Fruit fly (Drosophila melanogaster) whole organism, prepupa: Measurements from ENCODE around the gene CG12522.
A peak's percentile ranks its signal among the peaks of the same experiment; 100 is the strongest.

Experiments
- Blimp-1 ChIP-seq: fragments of 200-800 bp; sonication (Bioruptor generic); optimal IDR thresholded peaks from 3 replicates; lab custom pipeline; 2017; ENCODE audit warnings: missing biosample characterization, missing genetic modification characterization, mild to moderate bottlenecking, moderate library complexity, missing genetic modification reagents
- CG10631 ChIP-seq: fragments of 200-800 bp; sonication (Bioruptor generic); optimal IDR thresholded peaks from 2 replicates; lab custom pipeline; 2016; ENCODE audit warnings: missing biosample characterization, missing genetic modification characterization
- CG10669 ChIP-seq: fragments of 200-800 bp; sonication (Bioruptor generic); optimal IDR thresholded peaks from 3 replicates; lab custom pipeline; 2018; ENCODE audit warnings: missing biosample characterization, mild to moderate bottlenecking, missing genetic modification characterization, moderate library complexity
- CG11294 ChIP-seq: fragments of 200-800 bp; sonication (Bioruptor generic); IDR thresholded peaks from 2 replicates; pipeline ENCODE4 v1.3.6; 2022; ENCODE audit warnings: missing biosample characterization, missing genetic modification characterization
- CG11762 ChIP-seq: fragments of 200-800 bp; sonication (Bioruptor generic); optimal IDR thresholded peaks from 3 replicates; lab custom pipeline; 2016; ENCODE audit warnings: missing biosample characterization, missing genetic modification characterization; ENCODE audit not compliant: insufficient read depth
- CG11902 ChIP-seq: fragments of 200-800 bp; sonication (Bioruptor generic); optimal IDR thresholded peaks from 3 replicates; lab custom pipeline; 2016; ENCODE audit warnings: missing biosample characterization, missing genetic modification characterization
- CG15336 ChIP-seq: fragments of 200-800 bp; sonication (Bioruptor generic); IDR thresholded peaks from 2 replicates; pipeline ENCODE4 v1.3.6; 2022; ENCODE audit warnings: missing biosample characterization, missing genetic modification characterization
- CG1621 ChIP-seq: fragments of 200-800 bp; sonication (Bioruptor generic); optimal IDR thresholded peaks from 3 replicates; lab custom pipeline; 2018; ENCODE audit warnings: missing biosample characterization, mild to moderate bottlenecking, missing genetic modification characterization
- CG16779 ChIP-seq: fragments of 200-800 bp; sonication (Bioruptor generic); optimal IDR thresholded peaks from 3 replicates; lab custom pipeline; 2017; ENCODE audit warnings: missing biosample characterization, mild to moderate bottlenecking, missing genetic modification characterization
- CG32006 ChIP-seq: fragments of 200-800 bp; sonication (Bioruptor generic); optimal IDR thresholded peaks from 3 replicates; lab custom pipeline; 2017; ENCODE audit warnings: missing biosample characterization, mild to moderate bottlenecking, missing genetic modification characterization
- CG3919 ChIP-seq: fragments of 200-800 bp; sonication (Bioruptor generic); optimal IDR thresholded peaks from 3 replicates; lab custom pipeline; 2016; ENCODE audit warnings: missing biosample characterization, missing genetic modification characterization
- CG4318 ChIP-seq: fragments of 200-800 bp; sonication (Bioruptor generic); optimal IDR thresholded peaks from 3 replicates; lab custom pipeline; 2017; ENCODE audit warnings: missing biosample characterization, mild to moderate bottlenecking, missing genetic modification characterization
- CG6163 ChIP-seq: fragments of 200-800 bp; sonication (Bioruptor generic); IDR thresholded peaks from 3 replicates; pipeline ENCODE4 v1.3.6; 2022; ENCODE audit warnings: missing biosample characterization, missing genetic modification characterization
- CG6276 ChIP-seq: fragments of 200-800 bp; sonication (Bioruptor generic); optimal IDR thresholded peaks from 2 replicates; lab custom pipeline; 2017; ENCODE audit warnings: missing biosample characterization, mild to moderate bottlenecking, missing genetic modification characterization
- CG6792 ChIP-seq: fragments of 200-800 bp; sonication (Bioruptor generic); optimal IDR thresholded peaks from 3 replicates; lab custom pipeline; 2016; ENCODE audit warnings: missing biosample characterization, missing genetic modification characterization
- CG6808 ChIP-seq: fragments of 200-800 bp; sonication (Bioruptor generic); optimal IDR thresholded peaks from 3 replicates; lab custom pipeline; 2017; ENCODE audit warnings: missing biosample characterization, missing genetic modification characterization, mild to moderate bottlenecking, moderate library complexity, missing genetic modification reagents
- CG6854 ChIP-seq: fragments of 200-800 bp; sonication (Bioruptor generic); optimal IDR thresholded peaks from 2 replicates; lab custom pipeline; 2017; ENCODE audit warnings: missing biosample characterization, mild to moderate bottlenecking, missing genetic modification characterization
- CG8119 ChIP-seq: fragments of 200-800 bp; sonication (Bioruptor generic); IDR thresholded peaks from 3 replicates; pipeline ENCODE4 v1.3.6; 2022; ENCODE audit warnings: missing biosample characterization, missing genetic modification characterization
- CG8632 ChIP-seq: fragments of 200-800 bp; sonication (Bioruptor generic); optimal IDR thresholded peaks from 3 replicates; lab custom pipeline; 2016; ENCODE audit warnings: missing biosample characterization, missing genetic modification characterization
- CG9139 ChIP-seq: fragments of 200-800 bp; sonication (Bioruptor generic); optimal IDR thresholded peaks from 3 replicates; lab custom pipeline; 2017; ENCODE audit warnings: missing biosample characterization, mild to moderate bottlenecking, missing genetic modification characterization
- Eip75B ChIP-seq: fragments of 200-800 bp; sonication (Bioruptor generic); optimal IDR thresholded peaks from 3 replicates; lab custom pipeline; 2016; ENCODE audit warnings: missing biosample characterization, missing genetic modification characterization
- Eip78C ChIP-seq: fragments of 200-800 bp; sonication (Bioruptor generic); peaks from one replicate; lab custom pipeline; 2016; ENCODE audit warnings: missing biosample characterization, missing genetic modification characterization
- Ets21C ChIP-seq: fragments of 200-800 bp; sonication (Bioruptor generic); optimal IDR thresholded peaks from 3 replicates; lab custom pipeline; 2016; ENCODE audit warnings: missing biosample characterization, missing genetic modification characterization
- Gug ChIP-seq: fragments of 200-800 bp; sonication (Bioruptor generic); IDR thresholded peaks from 2 replicates; pipeline ENCODE4 v1.3.6; 2022; ENCODE audit warnings: missing biosample characterization, missing genetic modification characterization
- Hr39 ChIP-seq: fragments of 200-800 bp; sonication (Bioruptor generic); optimal IDR thresholded peaks from 2 replicates; lab custom pipeline; 2016; ENCODE audit warnings: missing biosample characterization, missing genetic modification characterization
- Hr4 ChIP-seq: fragments of 200-800 bp; sonication (Bioruptor generic); optimal IDR thresholded peaks from 3 replicates; lab custom pipeline; 2016; ENCODE audit warnings: missing biosample characterization, missing genetic modification characterization
- OdsH ChIP-seq: fragments of 200-800 bp; sonication (Bioruptor generic); optimal IDR thresholded peaks from 3 replicates; lab custom pipeline; 2016; ENCODE audit warnings: missing biosample characterization, missing genetic modification characterization
- Sox102F ChIP-seq: fragments of 200-800 bp; sonication (Bioruptor generic); optimal IDR thresholded peaks from 2 replicates; lab custom pipeline; 2016; ENCODE audit warnings: missing biosample characterization, mild to moderate bottlenecking, missing genetic modification characterization
- Sox15 ChIP-seq: fragments of 200-800 bp; sonication (Bioruptor generic); optimal IDR thresholded peaks from 3 replicates; lab custom pipeline; 2016; ENCODE audit warnings: missing biosample characterization, missing genetic modification characterization
- achi ChIP-seq: fragments of 200-800 bp; sonication (Bioruptor generic); optimal IDR thresholded peaks from 3 replicates; lab custom pipeline; 2016; ENCODE audit warnings: missing biosample characterization, missing genetic modification characterization
- acj6 ChIP-seq: fragments of 200-800 bp; sonication (Bioruptor generic); optimal IDR thresholded peaks from 3 replicates; lab custom pipeline; 2016; ENCODE audit warnings: missing biosample characterization, missing genetic modification characterization
- cyc ChIP-seq: fragments of 200-800 bp; sonication (Bioruptor generic); optimal IDR thresholded peaks from 3 replicates; lab custom pipeline; 2016; ENCODE audit warnings: missing biosample characterization, missing genetic modification characterization
- dac ChIP-seq: fragments of 200-800 bp; sonication (Bioruptor generic); optimal IDR thresholded peaks from 2 replicates; lab custom pipeline; 2017; ENCODE audit warnings: missing biosample characterization, mild to moderate bottlenecking, missing genetic modification characterization
- dsx ChIP-seq: fragments of 200-800 bp; optimal IDR thresholded peaks from 3 replicates; lab custom pipeline; 2019; ENCODE audit warnings: missing biosample characterization, mild to moderate bottlenecking, missing genetic modification characterization, moderate library complexity; ENCODE audit not compliant: poor library complexity, severe bottlenecking
- eg ChIP-seq: fragments of 200-800 bp; sonication (Bioruptor generic); IDR thresholded peaks from 3 replicates; pipeline ENCODE4 v1.3.6; 2022; ENCODE audit warnings: missing biosample characterization, missing genetic modification characterization
- esn ChIP-seq: fragments of 200-800 bp; sonication (Bioruptor generic); optimal IDR thresholded peaks from 2 replicates; lab custom pipeline; 2016; ENCODE audit warnings: missing biosample characterization, mild to moderate bottlenecking, missing genetic modification characterization, moderate library complexity
- fd59A ChIP-seq: fragments of 200-800 bp; sonication (Bioruptor generic); optimal IDR thresholded peaks from 2 replicates; lab custom pipeline; 2017; ENCODE audit warnings: missing biosample characterization, mild to moderate bottlenecking, missing genetic modification characterization, missing genetic modification reagents
- fd85E ChIP-seq: fragments of 200-800 bp; sonication (Bioruptor generic); optimal IDR thresholded peaks from 3 replicates; lab custom pipeline; 2016; ENCODE audit warnings: missing biosample characterization, missing genetic modification characterization
- fkh ChIP-seq: fragments of 200-800 bp; sonication (Bioruptor generic); optimal IDR thresholded peaks from 3 replicates; lab custom pipeline; 2017; ENCODE audit warnings: missing biosample characterization, mild to moderate bottlenecking, missing genetic modification characterization, moderate library complexity
- lz ChIP-seq: fragments of 200-800 bp; sonication (Bioruptor generic); optimal IDR thresholded peaks from 3 replicates; lab custom pipeline; 2016; ENCODE audit warnings: missing biosample characterization, missing genetic modification characterization
- net ChIP-seq: fragments of 200-800 bp; sonication (Bioruptor generic); optimal IDR thresholded peaks from 3 replicates; lab custom pipeline; 2016; ENCODE audit warnings: missing biosample characterization, missing genetic modification characterization
- salr ChIP-seq, 2 experiments: fragments of 200-800 bp; sonication (Bioruptor generic); optimal IDR thresholded peaks; 3 replicates each; lab custom pipeline; 2016 to 2018; ENCODE audit warnings: missing biosample characterization in 2 of 2, missing genetic modification characterization in 2 of 2, mild to moderate bottlenecking in 1 of 2
- spab ChIP-seq: fragments of 200-800 bp; sonication (Bioruptor generic); optimal IDR thresholded peaks from 2 replicates; lab custom pipeline; 2017; ENCODE audit warnings: missing biosample characterization, mild to moderate bottlenecking, missing genetic modification characterization, missing genetic modification reagents
- ss ChIP-seq, 2 experiments: fragments of 200-800 bp; sonication (Bioruptor generic); optimal IDR thresholded peaks; 2 replicates in 1 of 2; 3 replicates in 1 of 2; lab custom pipeline; 2017 to 2018; ENCODE audit warnings: mild to moderate bottlenecking in 2 of 2, missing biosample characterization in 2 of 2, missing genetic modification characterization in 2 of 2, moderate library complexity in 1 of 2
- svp ChIP-seq: fragments of 200-800 bp; sonication (Bioruptor generic); peaks from one replicate; lab custom pipeline; 2016; ENCODE audit warnings: missing biosample characterization, missing genetic modification characterization
- topi ChIP-seq: fragments of 200-800 bp; sonication (Bioruptor generic); optimal IDR thresholded peaks from 3 replicates; lab custom pipeline; 2016; ENCODE audit warnings: missing biosample characterization, missing genetic modification characterization
- vri ChIP-seq: fragments of 200-800 bp; sonication (Bioruptor generic); optimal IDR thresholded peaks from 3 replicates; lab custom pipeline; 2016; ENCODE audit warnings: missing biosample characterization, mild to moderate bottlenecking, missing genetic modification characterization

The CG12522 gene

dm6 chr3L:11091943-11092609 is 16.0 kb upstream of the CG12522 start (continued):
- TF ChIP-seq achi (GFP tag; lab: Kevin White, UChicago): peak; percentile 54
- peak; percentile 73 for TF ChIP-seq cyc (GFP tag; lab: Kevin White, UChicago)
- peak; percentile 23; the same call in 1 of the 2 replicates for TF ChIP-seq Gug (GFP tag; lab: Robert Waterston, UW)
- peak; percentile 72 for TF ChIP-seq CG6163
- TF ChIP-seq CG16779: peak; percentile 19
- TF ChIP-seq CG6276 (GFP tag; lab: Kevin White, UChicago): no peak
- TF ChIP-seq net (GFP tag; lab: Kevin White, UChicago): peak; percentile 45
- peak; percentile 48 for TF ChIP-seq CG9139 (GFP tag; lab: Kevin White, UChicago)
- peak; percentile 56 for TF ChIP-seq CG6792 (GFP tag; lab: Kevin White, UChicago)
- peak; percentile 39; the same call in 1 of the 3 replicates for TF ChIP-seq CG8119 (GFP tag; lab: Robert Waterston, UW)
- TF ChIP-seq fd59A (GFP tag; lab: Kevin White, UChicago): no peak
- peak; percentile 14 for TF ChIP-seq Sox15
- no peak for TF ChIP-seq CG4318 (GFP tag; lab: Kevin White, UChicago)
- TF ChIP-seq dsx: no peak
- TF ChIP-seq CG3919 (GFP tag; lab: Kevin White, UChicago): peak; percentile 79
- peak; percentile 7 for TF ChIP-seq Hr4
- TF ChIP-seq CG10631 (GFP tag; lab: Kevin White, UChicago): peak; percentile 67
- peak; percentile 18 for TF ChIP-seq CG6854
- TF ChIP-seq lz: peak; percentile 75
- TF ChIP-seq Eip78C: peak; percentile 84
- TF ChIP-seq CG8632 (GFP tag; lab: Kevin White, UChicago): peak; percentile 53
- peak; percentile 42 for TF ChIP-seq Ets21C (GFP tag; lab: Kevin White, UChicago)
- TF ChIP-seq CG11762: peak; percentile 21
- TF ChIP-seq OdsH (GFP tag; lab: Kevin White, UChicago): peak; percentile 67
- TF ChIP-seq CG32006 (GFP tag; lab: Kevin White, UChicago): peak; percentile 37
- 0 out of 2 replicates have a peak, but pooled peaks have one; percentile 28 for TF ChIP-seq CG15336

- TF ChIP-seq esn (no peak), CG15336 (no peak), Hr4 (no peak), vri (peak; percentile 28), salr (GFP tag; optimal IDR thresholded peaks at IDR 0.05; lab: Kevin White, UChicago) (no peak), CG6808 (no peak)
Measured at dm6 chr3L:11092610-11092961, 15.4 kb upstream of the CG12522 start.

dm6 chr3L:11093046-11093520 is 15.0 kb upstream of the CG12522 start, which contains the start of gene JIL-1:
JIL-1 (minus strand) TSS chr3L:11093193.
- TF ChIP-seq fd85E (GFP tag; lab: Kevin White, UChicago) (no peak), CG10669 (GFP tag; lab: Kevin White, UChicago) (peak; percentile 25), dac (GFP tag; lab: Kevin White, UChicago) (no peak), svp (GFP tag; lab: Kevin White, UChicago) (peak; percentile 76), CG11902 (GFP tag; lab: Kevin White, UChicago) (peak; percentile 32), fd59A (GFP tag; lab: Kevin White, UChicago) (no peak), spab (GFP tag; lab: Kevin White, UChicago) (no peak), CG6808 (no peak), CG1621 (tag; lab: Kevin White, UChicago) (no peak), eg (GFP tag; lab: Robert Waterston, UW) (peak; percentile 62), Eip75B (peak; percentile 41), CG11294 (peak; percentile 32; the same call in 1 of the 2 replicates), topi (GFP tag; lab: Kevin White, UChicago) (peak; percentile 41), acj6 (peak; percentile 39), CG8632 (GFP tag; lab: Kevin White, UChicago) (peak; percentile 17), Blimp-1 (GFP tag; lab: Kevin White, UChicago) (no peak), CG32006 (GFP tag; lab: Kevin White, UChicago) (peak; percentile 33), net (GFP tag; lab: Kevin White, UChicago) (peak; percentile 33), dsx (peak; percentile 1), fkh (peak; percentile 9), Hr39 (peak; percentile 48), vri (peak; percentile 33), CG6854 (no peak), ss (GFP tag; optimal IDR thresholded peaks at IDR 0.05; lab: Kevin White, UChicago) (peak in 1 of 2 experiments; percentile 26), OdsH (GFP tag; lab: Kevin White, UChicago) (peak; percentile 49), CG16779 (no peak), Sox102F (GFP tag; lab: Kevin White, UChicago) (peak; percentile 62)
